Fruit fly (Drosophila melanogaster) whole organism, prepupa: Measurements from ENCODE around the gene Dyro.

ENCODE experiments used
- CG10631 ChIP-seq: fragments of 200-800 bp; sonication (Bioruptor generic); optimal IDR thresholded peaks from 2 replicates; lab custom pipeline; 2016; ENCODE audit warnings: missing biosample characterization, missing genetic modification characterization
- CG11762 ChIP-seq: fragments of 200-800 bp; sonication (Bioruptor generic); optimal IDR thresholded peaks from 3 replicates; lab custom pipeline; 2016; ENCODE audit warnings: missing biosample characterization, missing genetic modification characterization; ENCODE audit not compliant: insufficient read depth
- CG32006 ChIP-seq: fragments of 200-800 bp; sonication (Bioruptor generic); optimal IDR thresholded peaks from 3 replicates; lab custom pipeline; 2017; ENCODE audit warnings: missing biosample characterization, mild to moderate bottlenecking, missing genetic modification characterization
- CG6808 ChIP-seq: fragments of 200-800 bp; sonication (Bioruptor generic); optimal IDR thresholded peaks from 3 replicates; lab custom pipeline; 2017; ENCODE audit warnings: missing biosample characterization, missing genetic modification characterization, mild to moderate bottlenecking, moderate library complexity, missing genetic modification reagents
- CG7368 ChIP-seq: fragments of 200-800 bp; sonication (Bioruptor generic); optimal IDR thresholded peaks from 3 replicates; lab custom pipeline; 2016; ENCODE audit warnings: missing biosample characterization, missing genetic modification characterization
- Hr38 ChIP-seq: sonication (Bioruptor generic); optimal IDR thresholded peaks from 2 replicates; lab custom pipeline; 2016; ENCODE audit warnings: missing biosample characterization, missing genetic modification characterization
- Hr39 ChIP-seq: fragments of 200-800 bp; sonication (Bioruptor generic); optimal IDR thresholded peaks from 2 replicates; lab custom pipeline; 2016; ENCODE audit warnings: missing biosample characterization, missing genetic modification characterization
- Sox15 ChIP-seq: fragments of 200-800 bp; sonication (Bioruptor generic); optimal IDR thresholded peaks from 3 replicates; lab custom pipeline; 2016; ENCODE audit warnings: missing biosample characterization, missing genetic modification characterization
- achi ChIP-seq: fragments of 200-800 bp; sonication (Bioruptor generic); optimal IDR thresholded peaks from 3 replicates; lab custom pipeline; 2016; ENCODE audit warnings: missing biosample characterization, missing genetic modification characterization

DNA sequence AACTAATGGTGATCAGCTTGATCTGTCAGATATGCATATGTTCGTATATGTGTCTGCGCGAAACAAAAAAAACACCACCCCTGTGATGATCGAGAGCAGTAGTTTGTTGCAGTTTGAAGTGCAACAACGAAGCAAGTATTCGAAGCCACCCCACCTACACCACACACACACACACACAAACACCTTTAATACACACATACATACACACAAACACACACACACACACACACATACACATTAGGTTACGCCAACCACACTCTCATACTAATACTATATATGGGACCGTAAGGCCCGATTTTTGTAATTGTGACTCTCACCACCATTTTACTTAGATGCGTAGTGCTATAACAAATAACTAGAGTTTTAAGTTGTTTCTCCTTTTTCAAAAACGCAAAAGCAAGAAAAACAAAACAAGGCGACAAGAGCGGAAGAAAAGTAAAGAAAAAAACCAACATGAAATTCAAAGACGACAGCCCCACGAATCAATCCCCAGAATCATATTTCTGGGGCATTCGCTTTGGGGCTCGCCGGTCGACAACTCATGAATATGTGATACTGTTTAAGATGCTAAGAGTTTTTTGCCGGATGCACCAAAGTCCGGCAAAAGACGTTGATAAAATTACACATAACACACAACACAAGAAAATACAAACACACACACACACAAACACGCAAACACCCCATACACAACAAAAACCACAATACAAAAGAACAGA is 41.1 kb downstream of the Dyro start:
- TF ChIP-seq CG11762 (GFP tag; lab: Kevin White, UChicago) (no peak), CG32006 (GFP tag; lab: Kevin White, UChicago) (no peak), Hr39 (no peak), CG10631 (GFP tag; lab: Kevin White, UChicago) (no peak), achi (GFP tag; lab: Kevin White, UChicago) (no peak), CG6808 (GFP tag; lab: Kevin White, UChicago) (no peak), Hr38 (GFP tag; lab: Kevin White, UChicago) (no peak), Sox15 (GFP tag; lab: Kevin White, UChicago) (no peak), CG7368 (GFP tag; lab: Kevin White, UChicago) (no peak)
